Worm (Caenorhabditis elegans) whole organism, early embryonic: ENCODE measurements around the gene cbs-1.

Experiments used
- B0310.2 ChIP-seq: sonication (generic microtip); optimal IDR thresholded peaks from 2 replicates; lab custom pipeline; 2016; ENCODE audit warnings: mild to moderate bottlenecking, missing genetic modification characterization, missing compliant biosample characterization
- F13C5.2 ChIP-seq: sonication (generic microtip); optimal IDR thresholded peaks from 2 replicates; lab custom pipeline; 2017; ENCODE audit warnings: mild to moderate bottlenecking, missing genetic modification characterization, inconsistent platforms, missing compliant biosample characterization
- aly-1 ChIP-seq: sonication (generic microtip); optimal IDR thresholded peaks from 2 replicates; lab custom pipeline; 2016; ENCODE audit warnings: missing genetic modification characterization, missing compliant biosample characterization
- ama-1 ChIP-seq: fragments of 150-350 bp; optimal IDR thresholded peaks from 2 replicates; lab custom pipeline; 2014
- ceh-13 ChIP-seq: fragments of 200-800 bp; sonication (Bioruptor generic); optimal IDR thresholded peaks from 2 replicates; lab custom pipeline; 2018; ENCODE audit warnings: mild to moderate bottlenecking, missing genetic modification characterization, missing compliant biosample characterization
- ceh-36 ChIP-seq: sonication (generic microtip); optimal IDR thresholded peaks from 2 replicates; lab custom pipeline; 2016; ENCODE audit warnings: missing genetic modification characterization, inconsistent platforms, missing compliant biosample characterization
- ets-7 ChIP-seq: sonication (generic microtip); optimal IDR thresholded peaks from 2 replicates; lab custom pipeline; 2016; ENCODE audit warnings: missing genotype, missing genetic modification characterization, missing compliant biosample characterization
- flt-1 ChIP-seq: fragments of 200-800 bp; sonication (Bioruptor generic); IDR thresholded peaks from 2 replicates; pipeline ENCODE4 v1.3.6; 2022; ENCODE audit warnings: missing genetic modification characterization, missing compliant biosample characterization
- hmbx-1 ChIP-seq: sonication (generic microtip); optimal IDR thresholded peaks from 2 replicates; lab custom pipeline; 2016; ENCODE audit warnings: mild to moderate bottlenecking, missing genetic modification characterization, missing compliant biosample characterization
- hmg-4 ChIP-seq: fragments of 200-800 bp; sonication (Bioruptor generic); optimal IDR thresholded peaks from 2 replicates; lab custom pipeline; 2018; ENCODE audit warnings: mild to moderate bottlenecking, missing genetic modification characterization, missing compliant biosample characterization
- hnd-1 ChIP-seq: sonication (generic microtip); optimal IDR thresholded peaks from 2 replicates; lab custom pipeline; 2016; ENCODE audit warnings: missing genetic modification characterization, missing compliant biosample characterization
- pes-1 ChIP-seq: fragments of 200-800 bp; sonication (Bioruptor generic); IDR thresholded peaks from 2 replicates; pipeline ENCODE4 v1.3.6; 2022; ENCODE audit warnings: missing genetic modification reagents, missing genetic modification characterization, missing compliant biosample characterization
- scrt-1 ChIP-seq: fragments of 200-800 bp; sonication (Bioruptor generic); IDR thresholded peaks from 2 replicates; pipeline ENCODE4 v1.3.6; 2022; ENCODE audit warnings: missing genetic modification characterization, missing compliant biosample characterization
- sea-1 ChIP-seq: fragments of 200-800 bp; sonication (Bioruptor generic); conservative IDR thresholded peaks from 2 replicates; pipeline ENCODE4 v1.3.6; 2022; ENCODE audit warnings: missing genetic modification characterization, missing compliant biosample characterization
- tbx-11 ChIP-seq: fragments of 200-800 bp; sonication (Bioruptor generic); IDR thresholded peaks from 2 replicates; pipeline ENCODE4 v1.3.6; 2022; ENCODE audit warnings: missing genetic modification characterization, missing compliant biosample characterization
- tbx-37 ChIP-seq: fragments of 200-800 bp; sonication (Bioruptor generic); conservative IDR thresholded peaks from 2 replicates; pipeline ENCODE4 v1.3.6; 2022; ENCODE audit warnings: missing genetic modification reagents, missing genetic modification characterization, missing compliant biosample characterization
- tra-4 ChIP-seq: sonication (generic microtip); optimal IDR thresholded peaks from 2 replicates; lab custom pipeline; 2017; ENCODE audit warnings: missing genetic modification characterization, missing compliant biosample characterization

The cbs-1 gene

ce11 chrX:10060475-10061011 is 6.5 kb downstream of the cbs-1 start, which contains the start of gene ZC373.3:
ZC373.3 (plus strand) TSS chrX:10060525.
- no peak for TF ChIP-seq pes-1 (GFP tag; lab: Robert Waterston, UW)
- no peak for TF ChIP-seq sea-1 (GFP tag; lab: Robert Waterston, UW)
- no peak for TF ChIP-seq hnd-1 (tag; lab: Kevin White, UChicago)
- TF ChIP-seq ets-7 (tag; lab: Kevin White, UChicago): no peak
- no peak for TF ChIP-seq ama-1 (lab: Kevin White, UChicago)
- TF ChIP-seq tbx-11: no peak
- TF ChIP-seq F13C5.2 (tag; lab: Kevin White, UChicago): no peak
- no peak for TF ChIP-seq tbx-37 (GFP tag; lab: Robert Waterston, UW)
- TF ChIP-seq hmbx-1 (tag; lab: Kevin White, UChicago): no peak
- TF ChIP-seq B0310.2: no peak
- no peak for TF ChIP-seq ceh-13 (GFP tag; lab: Kevin White, UChicago)

ce11 chrX:10068468-10068867 is 14.4 kb downstream of the cbs-1 start:
- no peak for TF ChIP-seq hmbx-1 (tag; lab: Kevin White, UChicago)
- TF ChIP-seq scrt-1: no peak
- no peak for TF ChIP-seq F13C5.2 (tag; lab: Kevin White, UChicago)
- TF ChIP-seq hmg-4: no peak
- no peak for TF ChIP-seq aly-1
- no peak for TF ChIP-seq tbx-11
- no peak for TF ChIP-seq ama-1 (lab: Kevin White, UChicago)

- TF ChIP-seq F13C5.2 (tag; lab: Kevin White, UChicago): no peak
- TF ChIP-seq tra-4 (tag; lab: Kevin White, UChicago): no peak
- no peak for TF ChIP-seq hmbx-1 (tag; lab: Kevin White, UChicago)
- TF ChIP-seq tbx-11: no peak
- TF ChIP-seq tbx-37 (GFP tag; lab: Robert Waterston, UW): no peak
- TF ChIP-seq ets-7 (tag; lab: Kevin White, UChicago): no peak
- no peak for TF ChIP-seq hnd-1 (tag; lab: Kevin White, UChicago)
- no peak for TF ChIP-seq ama-1 (lab: Kevin White, UChicago)
- no peak for TF ChIP-seq aly-1
- TF ChIP-seq B0310.2: no peak
- no peak for TF ChIP-seq flt-1 (GFP tag; lab: Robert Waterston, UW)
- no peak for TF ChIP-seq sea-1 (GFP tag; lab: Robert Waterston, UW)
- no peak for TF ChIP-seq ceh-13 (GFP tag; lab: Kevin White, UChicago)
Measured at ce11 chrX:10069692-10070091, 15.6 kb downstream of the cbs-1 start, which contains the start of gene mlck-1. mlck-1 (minus strand) TSS chrX:10069792.

- TF ChIP-seq ceh-36 (tag; lab: Kevin White, UChicago) (no peak), hmg-4 (peak; percentile 43), hmbx-1 (tag; lab: Kevin White, UChicago) (no peak)
Measured at ce11 chrX:10074233-10074632, 20.2 kb downstream of the cbs-1 start, which contains the start of gene ZC373.5. ZC373.5 (minus strand) TSS chrX:10074391.

ce11 chrX:10074988-10075387 is 20.9 kb downstream of the cbs-1 start, which contains the start of gene dao-4:
dao-4 (plus strand) TSS chrX:10075288.
- no peak for TF ChIP-seq tbx-37 (GFP tag; lab: Robert Waterston, UW)
- no peak for TF ChIP-seq ceh-36 (tag; lab: Kevin White, UChicago)
- TF ChIP-seq hmbx-1 (tag; lab: Kevin White, UChicago): no peak

- no peak for TF ChIP-seq pes-1 (GFP tag; lab: Robert Waterston, UW)
- no peak for TF ChIP-seq hmg-4
- TF ChIP-seq ceh-13 (GFP tag; lab: Kevin White, UChicago): no peak
- TF ChIP-seq B0310.2: no peak
- no peak for TF ChIP-seq tbx-37 (GFP tag; lab: Robert Waterston, UW)
- no peak for TF ChIP-seq sea-1 (GFP tag; lab: Robert Waterston, UW)
- no peak for TF ChIP-seq ets-7 (tag; lab: Kevin White, UChicago)
- TF ChIP-seq ama-1 (lab: Kevin White, UChicago): no peak
- no peak for TF ChIP-seq tra-4 (tag; lab: Kevin White, UChicago)
- TF ChIP-seq ceh-36 (tag; lab: Kevin White, UChicago): no peak
- TF ChIP-seq hmbx-1 (tag; lab: Kevin White, UChicago): no peak
- no peak for TF ChIP-seq F13C5.2 (tag; lab: Kevin White, UChicago)
- TF ChIP-seq tbx-11: no peak
- no peak for TF ChIP-seq scrt-1
- no peak for TF ChIP-seq hnd-1 (tag; lab: Kevin White, UChicago)
- TF ChIP-seq flt-1 (GFP tag; lab: Robert Waterston, UW): no peak
- no peak for TF ChIP-seq aly-1
Measured at ce11 chrX:10076334-10076733, 22.3 kb downstream of the cbs-1 start.

ce11 chrX:10077297-10077696 is 23.2 kb downstream of the cbs-1 start, which contains the start of gene col-176:
col-176 (plus strand) TSS chrX:10077597.
- TF ChIP-seq ceh-36 (tag; lab: Kevin White, UChicago): no peak
- TF ChIP-seq aly-1: no peak
- TF ChIP-seq B0310.2: no peak
- TF ChIP-seq hnd-1 (tag; lab: Kevin White, UChicago): no peak
- TF ChIP-seq hmg-4: no peak
- no peak for TF ChIP-seq ama-1 (lab: Kevin White, UChicago)
- no peak for TF ChIP-seq ets-7 (tag; lab: Kevin White, UChicago)
- TF ChIP-seq hmbx-1 (tag; lab: Kevin White, UChicago): no peak
- TF ChIP-seq pes-1 (GFP tag; lab: Robert Waterston, UW): no peak
- TF ChIP-seq scrt-1: no peak
- no peak for TF ChIP-seq ceh-13 (GFP tag; lab: Kevin White, UChicago)
- TF ChIP-seq tbx-37 (GFP tag; lab: Robert Waterston, UW): no peak

- no peak for TF ChIP-seq hnd-1 (tag; lab: Kevin White, UChicago)
Measured at ce11 chrX:10078089-10078488, 24.0 kb downstream of the cbs-1 start.
